Worm (Caenorhabditis elegans) whole organism, L1 larva: Measurements from ENCODE around the gene C50E10.2.

Experiments used
- blmp-1 ChIP-seq: fragments of 150-350 bp; optimal IDR thresholded peaks from 2 replicates; lab custom pipeline; 2014; ENCODE audit warnings: missing biosample characterization, missing genetic modification characterization
- nhr-90 ChIP-seq: sonication (generic microtip); optimal IDR thresholded peaks from 2 replicates; lab custom pipeline; 2016; ENCODE audit warnings: mild to moderate bottlenecking, missing genetic modification characterization, missing compliant biosample characterization; ENCODE audit not compliant: poor library complexity

DNA sequence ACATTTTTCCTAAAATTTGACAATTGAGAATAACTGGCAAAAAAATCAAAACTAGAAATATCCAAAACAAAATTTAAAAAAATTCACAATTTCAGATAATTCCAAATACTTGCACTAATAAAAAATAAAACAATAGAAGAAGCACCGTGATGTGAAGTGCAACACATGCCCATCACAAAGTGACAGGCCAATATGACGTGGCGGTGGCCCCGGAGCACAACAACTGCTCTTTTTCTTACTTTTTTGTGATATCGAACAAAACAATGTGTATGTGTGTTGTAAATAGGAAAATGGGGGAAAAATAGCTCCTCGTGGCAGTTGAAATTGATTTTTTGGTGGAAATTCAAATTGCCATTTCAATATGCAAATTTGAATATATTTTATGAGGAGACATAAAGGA lies 44.3 kb upstream of the C50E10.2 start:
- TF ChIP-seq nhr-90 (tag; lab: Kevin White, UChicago) (no peak), blmp-1 (no peak)
